Worm (Caenorhabditis elegans) whole organism, L4 larva: ENCODE data around the gene nck-1.
A peak's percentile ranks its signal among the peaks of the same experiment; 100 is the strongest.

ENCODE experiments used
- F26F4.8 ChIP-seq: fragments of 200-800 bp; sonication (Bioruptor generic); conservative IDR thresholded peaks from 2 replicates; pipeline ENCODE4 v1.3.6; 2022; ENCODE audit warnings: missing genetic modification characterization, missing compliant biosample characterization
- F44E2.7 ChIP-seq: fragments of 200-800 bp; sonication (Bioruptor generic); IDR thresholded peaks from 2 replicates; pipeline ENCODE4 v2.1.2; 2022; ENCODE audit warnings: missing genetic modification characterization, missing compliant biosample characterization
- R02D3.7 ChIP-seq: fragments of 150-350 bp; sonication (generic microtip); optimal IDR thresholded peaks from 3 replicates; lab custom pipeline; 2014; ENCODE audit warnings: missing biosample characterization, missing genetic modification characterization
- T20F7.1 ChIP-seq: fragments of 200-800 bp; sonication (Bioruptor generic); optimal IDR thresholded peaks from 2 replicates; lab custom pipeline; 2018; ENCODE audit warnings: mild to moderate bottlenecking, missing genetic modification characterization, missing compliant biosample characterization
- ZK546.5 ChIP-seq, 2 experiments: sonication (generic microtip); optimal IDR thresholded peaks; 2 replicates each; lab custom pipeline; 2017; ENCODE audit warnings: missing biosample characterization in 2 of 2, missing genetic modification characterization in 2 of 2
- aha-1 ChIP-seq: fragments of 150-350 bp; peaks from one replicate; lab custom pipeline; 2014; ENCODE audit warnings: missing biosample characterization, missing genetic modification characterization
- aly-2 ChIP-seq: sonication (generic microtip); optimal IDR thresholded peaks from 2 replicates; lab custom pipeline; 2018; ENCODE audit warnings: missing biosample characterization, missing genetic modification characterization
- ama-1 ChIP-seq: fragments of 150-350 bp; optimal IDR thresholded peaks from 2 replicates; lab custom pipeline; 2014; ENCODE audit warnings: inconsistent platforms, mixed read lengths
- ceh-20 ChIP-seq: fragments of 200-800 bp; sonication (Bioruptor generic); IDR thresholded peaks from 2 replicates; pipeline ENCODE4 v1.3.6; 2022; ENCODE audit warnings: missing genetic modification reagents, missing genetic modification characterization, missing compliant biosample characterization
- ceh-44 ChIP-seq: fragments of 200-800 bp; sonication (Bioruptor generic); IDR thresholded peaks from 2 replicates; pipeline ENCODE4 v1.3.6; 2022; ENCODE audit warnings: missing genetic modification reagents, missing genetic modification characterization, missing compliant biosample characterization
- ces-1 ChIP-seq: fragments of 150-350 bp; sonication (generic microtip); optimal IDR thresholded peaks from 4 replicates; lab custom pipeline; 2014; ENCODE audit warnings: missing biosample characterization, missing genetic modification reagents, missing genetic modification characterization
- cey-2 ChIP-seq: sonication (generic microtip); optimal IDR thresholded peaks from 3 replicates; lab custom pipeline; 2017; ENCODE audit warnings: missing genetic modification characterization, mild to moderate bottlenecking, missing compliant biosample characterization, antibody characterized with exemption, borderline replicate concordance; ENCODE audit not compliant: insufficient read depth
- ctbp-1 ChIP-seq: fragments of 200-800 bp; sonication (Bioruptor generic); IDR thresholded peaks from 2 replicates; pipeline ENCODE4 v1.3.6; 2022; ENCODE audit warnings: missing genetic modification reagents, missing genetic modification characterization, missing compliant biosample characterization
- daf-12 ChIP-seq: fragments of 150-350 bp; optimal IDR thresholded peaks from 2 replicates; lab custom pipeline; 2014; ENCODE audit warnings: missing biosample characterization, missing genetic modification reagents, missing genetic modification characterization
- daf-19 ChIP-seq: fragments of 200-800 bp; sonication (Bioruptor generic); conservative IDR thresholded peaks from 2 replicates; pipeline ENCODE4 v1.3.6; 2022; ENCODE audit warnings: missing genetic modification characterization, missing compliant biosample characterization
- daf-8 ChIP-seq: fragments of 200-800 bp; sonication (Bioruptor generic); IDR thresholded peaks from 2 replicates; pipeline ENCODE4 v1.3.6; 2022; ENCODE audit warnings: missing genetic modification characterization, missing compliant biosample characterization
- dmd-6 ChIP-seq: fragments of 200-800 bp; sonication (Bioruptor generic); IDR thresholded peaks from 2 replicates; pipeline ENCODE4 v1.3.6; 2022; ENCODE audit warnings: missing genetic modification reagents, missing genetic modification characterization, missing compliant biosample characterization
- dmd-8 ChIP-seq: fragments of 200-800 bp; sonication (Bioruptor generic); IDR thresholded peaks from 2 replicates; pipeline ENCODE4 v1.3.6; 2022; ENCODE audit warnings: missing genetic modification characterization, missing compliant biosample characterization
- dpl-1 ChIP-seq: fragments of 150-350 bp; optimal IDR thresholded peaks from 2 replicates; lab custom pipeline; 2014; ENCODE audit warnings: missing biosample characterization, missing genetic modification reagents, missing genetic modification characterization
- egl-27 ChIP-seq: sonication (generic microtip); optimal IDR thresholded peaks from 3 replicates; lab custom pipeline; 2017; ENCODE audit warnings: missing biosample characterization, missing genetic modification reagents, missing genetic modification characterization
- egl-43 ChIP-seq: fragments of 200-800 bp; sonication (Bioruptor generic); IDR thresholded peaks from 2 replicates; pipeline ENCODE4 v1.3.6; 2022; ENCODE audit warnings: missing genetic modification reagents, missing genetic modification characterization, missing compliant biosample characterization
- fkh-10 ChIP-seq: fragments of 150-350 bp; optimal IDR thresholded peaks from 2 replicates; lab custom pipeline; 2014; ENCODE audit warnings: missing biosample characterization, missing genetic modification reagents, missing genetic modification characterization
- fos-1 ChIP-seq: fragments of 150-350 bp; optimal IDR thresholded peaks from 2 replicates; lab custom pipeline; 2014; ENCODE audit warnings: missing biosample characterization, missing genetic modification characterization
- hmg-1.1 ChIP-seq: fragments of 200-800 bp; sonication (Bioruptor generic); IDR thresholded peaks from 2 replicates; pipeline ENCODE4 v1.3.6; 2022; ENCODE audit warnings: missing genetic modification reagents, missing genetic modification characterization, missing compliant biosample characterization
- jun-1 ChIP-seq: fragments of 150-350 bp; optimal IDR thresholded peaks from 2 replicates; lab custom pipeline; 2014; ENCODE audit warnings: missing biosample characterization, missing genetic modification reagents, missing genetic modification characterization
- lim-7 ChIP-seq: fragments of 200-800 bp; sonication (Bioruptor generic); IDR thresholded peaks from 2 replicates; pipeline ENCODE4 v1.3.6; 2022; ENCODE audit warnings: missing genetic modification characterization, missing compliant biosample characterization
- lin-1 ChIP-seq: fragments of 200-800 bp; sonication (Bioruptor generic); IDR thresholded peaks from 2 replicates; pipeline ENCODE4 v1.3.6; 2022; ENCODE audit warnings: missing genetic modification reagents, missing genetic modification characterization, missing compliant biosample characterization
- lin-38 ChIP-seq: fragments of 200-800 bp; sonication (Bioruptor generic); IDR thresholded peaks from 2 replicates; pipeline ENCODE4 v1.3.6; 2022; ENCODE audit warnings: missing genetic modification reagents, missing genetic modification characterization, missing compliant biosample characterization
- madf-9 ChIP-seq: fragments of 200-800 bp; sonication (Bioruptor generic); conservative IDR thresholded peaks from 2 replicates; pipeline ENCODE4 v1.3.6; 2022; ENCODE audit warnings: missing genetic modification reagents, missing genetic modification characterization, missing compliant biosample characterization
- mep-1 ChIP-seq: fragments of 150-350 bp; sonication (generic microtip); optimal IDR thresholded peaks from 3 replicates; lab custom pipeline; 2014; ENCODE audit warnings: missing biosample characterization, missing genetic modification characterization
- mes-2 ChIP-seq: sonication (generic microtip); optimal IDR thresholded peaks from 2 replicates; lab custom pipeline; 2016; ENCODE audit warnings: missing genotype, mild to moderate bottlenecking, missing genetic modification characterization, missing compliant biosample characterization; ENCODE audit not compliant: poor library complexity, severe bottlenecking
- mxl-2 ChIP-seq: fragments of 200-800 bp; sonication (Bioruptor generic); conservative IDR thresholded peaks from 2 replicates; pipeline ENCODE4 v1.3.6; 2022; ENCODE audit warnings: missing genetic modification reagents, missing genetic modification characterization, missing compliant biosample characterization
- mxl-3 ChIP-seq: fragments of 200-800 bp; sonication (Bioruptor generic); optimal IDR thresholded peaks from 2 replicates; lab custom pipeline; 2018; ENCODE audit warnings: mild to moderate bottlenecking, missing genetic modification characterization, missing compliant biosample characterization
- nhr-10 ChIP-seq: fragments of 150-350 bp; optimal IDR thresholded peaks from 2 replicates; lab custom pipeline; 2014; ENCODE audit warnings: missing biosample characterization, missing genetic modification characterization
- nhr-102 ChIP-seq: sonication (generic microtip); optimal IDR thresholded peaks from 2 replicates; lab custom pipeline; 2016; ENCODE audit warnings: mild to moderate bottlenecking, missing genetic modification characterization, moderate library complexity, missing compliant biosample characterization
- nhr-111 ChIP-seq: fragments of 200-800 bp; sonication (Bioruptor generic); optimal IDR thresholded peaks from 2 replicates; lab custom pipeline; 2018; ENCODE audit warnings: mild to moderate bottlenecking, missing genetic modification characterization, missing compliant biosample characterization
- nhr-237 ChIP-seq: sonication (generic microtip); optimal IDR thresholded peaks from 2 replicates; lab custom pipeline; 2017; ENCODE audit warnings: missing biosample characterization, missing genetic modification characterization
- nhr-25 ChIP-seq: sonication (generic microtip); optimal IDR thresholded peaks from 2 replicates; lab custom pipeline; 2017; ENCODE audit warnings: missing genetic modification characterization, mild to moderate bottlenecking, missing compliant biosample characterization, antibody characterized with exemption, moderate library complexity, borderline replicate concordance; ENCODE audit not compliant: insufficient read depth
- nhr-41 ChIP-seq: fragments of 200-800 bp; sonication (Bioruptor generic); IDR thresholded peaks from 2 replicates; pipeline ENCODE4 v1.3.6; 2022; ENCODE audit warnings: missing genetic modification reagents, missing genetic modification characterization, missing compliant biosample characterization
- nhr-6 ChIP-seq: fragments of 150-350 bp; optimal IDR thresholded peaks from 2 replicates; lab custom pipeline; 2014; ENCODE audit warnings: missing biosample characterization, missing genetic modification characterization
- php-3 ChIP-seq: fragments of 200-800 bp; sonication (Bioruptor generic); IDR thresholded peaks from 2 replicates; pipeline ENCODE4 v1.3.6; 2022; ENCODE audit warnings: missing genetic modification reagents, missing genetic modification characterization, missing compliant biosample characterization
- rbr-2 ChIP-seq: sonication (generic microtip); optimal IDR thresholded peaks from 2 replicates; lab custom pipeline; 2016; ENCODE audit warnings: missing genotype, missing genetic modification characterization, missing compliant biosample characterization
- skn-1 ChIP-seq: fragments of 150-350 bp; optimal IDR thresholded peaks from 2 replicates; lab custom pipeline; 2014; ENCODE audit warnings: missing biosample characterization, missing genetic modification characterization
- snpc-1.2 ChIP-seq: fragments of 200-800 bp; sonication (Bioruptor generic); IDR thresholded peaks from 2 replicates; pipeline ENCODE4 v1.3.6; 2022; ENCODE audit warnings: missing genetic modification reagents, missing genetic modification characterization, missing compliant biosample characterization
- spr-1 ChIP-seq: sonication (generic microtip); optimal IDR thresholded peaks from 2 replicates; lab custom pipeline; 2016; ENCODE audit warnings: mild to moderate bottlenecking, missing genetic modification characterization, missing compliant biosample characterization
- spr-3 ChIP-seq: fragments of 200-800 bp; sonication (Bioruptor generic); optimal IDR thresholded peaks from 2 replicates; lab custom pipeline; 2018; ENCODE audit warnings: mild to moderate bottlenecking, missing genetic modification characterization, missing compliant biosample characterization
- unc-62 ChIP-seq, 3 experiments: fragments of 150-350 bp in 1 of 3; sonication (generic microtip); optimal IDR thresholded peaks in 2 of 3; peaks in 1 of 3; 1 replicate in 1 of 3; 2 replicates in 2 of 3; lab custom pipeline; 2014 to 2017; ENCODE audit warnings: missing biosample characterization in 3 of 3, missing genetic modification characterization in 3 of 3, missing genetic modification reagents in 3 of 3, missing genotype in 1 of 3
- vab-7 ChIP-seq: fragments of 200-800 bp; sonication (Bioruptor generic); IDR thresholded peaks from 2 replicates; pipeline ENCODE4 v1.3.6; 2022; ENCODE audit warnings: missing genetic modification reagents, missing genetic modification characterization, missing compliant biosample characterization
- zag-1 ChIP-seq: fragments of 150-350 bp; optimal IDR thresholded peaks from 2 replicates; lab custom pipeline; 2014; ENCODE audit warnings: missing biosample characterization, missing genetic modification characterization
- zfp-2 ChIP-seq: sonication (generic microtip); optimal IDR thresholded peaks from 2 replicates; lab custom pipeline; 2016; ENCODE audit warnings: mild to moderate bottlenecking, missing genetic modification characterization, missing compliant biosample characterization
- zip-11 ChIP-seq: fragments of 200-800 bp; sonication (Bioruptor generic); IDR thresholded peaks from 2 replicates; pipeline ENCODE4 v1.3.6; 2022; ENCODE audit warnings: missing genetic modification characterization, missing compliant biosample characterization
- zip-2 ChIP-seq: fragments of 150-350 bp; optimal IDR thresholded peaks from 2 replicates; lab custom pipeline; 2014; ENCODE audit warnings: missing biosample characterization, missing genetic modification characterization

nck-1 gene

DNA sequence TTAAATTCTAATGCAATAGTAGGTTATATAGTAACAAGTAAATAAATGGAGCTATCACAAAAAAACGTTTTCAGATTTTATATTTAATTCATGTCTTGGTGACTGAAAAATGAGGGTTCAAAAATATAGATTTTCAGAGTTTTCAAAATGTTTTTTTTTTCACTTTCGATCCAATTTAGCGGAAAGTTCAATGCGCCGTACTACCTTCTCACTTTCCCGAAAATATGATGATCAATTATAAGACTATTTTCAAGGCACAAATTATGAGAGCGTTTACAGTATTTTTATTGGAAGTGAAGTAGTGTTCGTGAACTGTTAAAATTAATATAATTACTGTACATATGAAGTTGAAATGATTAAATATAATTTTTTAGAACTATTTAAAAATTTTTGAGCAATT, 39.8 kb upstream of the nck-1 start (continued):
- TF ChIP-seq zip-11 (GFP tag; lab: Robert Waterston, UW) (no peak), ces-1 (GFP tag; lab: Kevin White, UChicago) (no peak), ama-1 (lab: Kevin White, UChicago) (no peak), mxl-2 (GFP tag; lab: Robert Waterston, UW) (no peak), cey-2 (tag; lab: Kevin White, UChicago) (no peak), rbr-2 (tag; lab: Kevin White, UChicago) (no peak), spr-1 (peak; percentile 41), egl-43 (GFP tag; lab: Robert Waterston, UW) (no peak), vab-7 (GFP tag; lab: Robert Waterston, UW) (no peak), nhr-25 (tag; lab: Kevin White, UChicago) (no peak), dmd-8 (no peak), daf-8 (GFP tag; lab: Robert Waterston, UW) (no peak), daf-19 (GFP tag; lab: Robert Waterston, UW) (no peak), zag-1 (tag; lab: Kevin White, UChicago) (no peak), egl-27 (tag; lab: Kevin White, UChicago) (no peak), mxl-3 (no peak), nhr-237 (tag; lab: Kevin White, UChicago) (no peak), lin-1 (GFP tag; lab: Robert Waterston, UW) (peak; percentile 28; the same call in 1 of the 2 replicates), nhr-6 (tag; lab: Kevin White, UChicago) (no peak), nhr-10 (tag; lab: Kevin White, UChicago) (no peak), R02D3.7 (tag; lab: Kevin White, UChicago) (no peak), dpl-1 (GFP tag; lab: Kevin White, UChicago) (no peak), php-3 (GFP tag; lab: Robert Waterston, UW) (peak; percentile 22; the same call in 1 of the 2 replicates), F44E2.7 (no peak), unc-62 (GFP tag; optimal IDR thresholded peaks at IDR 0.05 in 1 of 2; lab: Kevin White, UChicago) (no peak), unc-62 (tag; optimal IDR thresholded peaks at IDR 0.05; lab: Kevin White, UChicago) (no peak), lin-38 (GFP tag; lab: Robert Waterston, UW) (peak; percentile 37; the same call in 1 of the 2 replicates), ceh-20 (no peak), aly-2 (tag; lab: Kevin White, UChicago) (peak; percentile 60), jun-1 (tag; lab: Kevin White, UChicago) (peak; percentile 24), mes-2 (no peak), aha-1 (no peak), zip-2 (peak; percentile 27), snpc-1.2 (no peak), fos-1 (tag; lab: Kevin White, UChicago) (no peak), daf-12 (no peak), F26F4.8 (GFP tag; lab: Robert Waterston, UW) (no peak), skn-1 (tag; lab: Kevin White, UChicago) (no peak), nhr-111 (no peak), madf-9 (GFP tag; lab: Robert Waterston, UW) (peak; percentile 41; the same call in 1 of the 2 replicates), hmg-1.1 (GFP tag; lab: Robert Waterston, UW) (0 out of 2 replicates have a peak, but pooled peaks have one; percentile 20), T20F7.1 (peak; percentile 58), nhr-41 (no peak), mep-1 (tag; lab: Kevin White, UChicago) (peak; percentile 68), zfp-2 (tag; lab: Kevin White, UChicago) (no peak), nhr-102 (tag; lab: Kevin White, UChicago) (peak; percentile 55), ceh-44 (GFP tag; lab: Robert Waterston, UW) (no peak), dmd-6 (GFP tag; lab: Robert Waterston, UW) (peak; percentile 41), spr-3 (GFP tag; lab: Kevin White, UChicago) (peak; percentile 33), ctbp-1 (GFP tag; lab: Robert Waterston, UW) (0 out of 2 replicates have a peak, but pooled peaks have one; percentile 22), lim-7 (GFP tag; lab: Robert Waterston, UW) (no peak), ZK546.5 (tag; optimal IDR thresholded peaks at IDR 0.05; lab: Kevin White, UChicago) (no peak), fkh-10 (no peak)
